Worm (Caenorhabditis elegans) whole organism, late embryonic: ENCODE results near the gene str-4.

Experiments
- ama-1 ChIP-seq: fragments of 150-350 bp; optimal IDR thresholded peaks from 2 replicates; lab custom pipeline; 2014
- ceh-2 ChIP-seq: sonication (generic microtip); optimal IDR thresholded peaks from 2 replicates; lab custom pipeline; 2016; ENCODE audit warnings: missing genotype, missing genetic modification characterization, missing compliant biosample characterization
- dmd-4 ChIP-seq: sonication (generic microtip); optimal IDR thresholded peaks from 2 replicates; lab custom pipeline; 2016; ENCODE audit warnings: borderline replicate concordance, missing genetic modification characterization, missing compliant biosample characterization
- dve-1 ChIP-seq: sonication (generic microtip); optimal IDR thresholded peaks from 2 replicates; lab custom pipeline; 2017; ENCODE audit warnings: antibody characterized with exemption, mild to moderate bottlenecking, missing genetic modification characterization, missing compliant biosample characterization
- hlh-15 ChIP-seq: sonication (generic microtip); optimal IDR thresholded peaks from 2 replicates; lab custom pipeline; 2016; ENCODE audit warnings: missing genetic modification characterization, missing compliant biosample characterization
- lim-6 ChIP-seq: sonication (generic microtip); optimal IDR thresholded peaks from 2 replicates; lab custom pipeline; 2016; ENCODE audit warnings: missing genetic modification characterization, missing compliant biosample characterization
- mec-3 ChIP-seq: sonication (generic microtip); optimal IDR thresholded peaks from 2 replicates; lab custom pipeline; 2016; ENCODE audit warnings: borderline replicate concordance, missing genetic modification characterization, missing compliant biosample characterization
- nfya-1 ChIP-seq: sonication (generic microtip); optimal IDR thresholded peaks from 2 replicates; lab custom pipeline; 2017; ENCODE audit warnings: missing genetic modification characterization, mild to moderate bottlenecking, missing compliant biosample characterization, antibody characterized with exemption, moderate library complexity
- nhr-11 ChIP-seq: fragments of 150-350 bp; optimal IDR thresholded peaks from 2 replicates; lab custom pipeline; 2014; ENCODE audit warnings: missing biosample characterization, missing genetic modification characterization
- npax-4 ChIP-seq: sonication (generic microtip); optimal IDR thresholded peaks from 2 replicates; lab custom pipeline; 2016; ENCODE audit warnings: missing genetic modification characterization, missing compliant biosample characterization
- pha-4 ChIP-seq: fragments of 150-350 bp; optimal IDR thresholded peaks from 2 replicates; lab custom pipeline; 2018; ENCODE audit warnings: missing biosample characterization, missing genetic modification reagents, missing genetic modification characterization
- syd-9 ChIP-seq: sonication (generic microtip); optimal IDR thresholded peaks from 2 replicates; lab custom pipeline; 2016; ENCODE audit warnings: mild to moderate bottlenecking, missing genetic modification characterization, moderate library complexity, missing compliant biosample characterization
- tbx-2 ChIP-seq: sonication (generic microtip); optimal IDR thresholded peaks from 2 replicates; lab custom pipeline; 2016; ENCODE audit warnings: missing genetic modification characterization, missing compliant biosample characterization

DNA sequence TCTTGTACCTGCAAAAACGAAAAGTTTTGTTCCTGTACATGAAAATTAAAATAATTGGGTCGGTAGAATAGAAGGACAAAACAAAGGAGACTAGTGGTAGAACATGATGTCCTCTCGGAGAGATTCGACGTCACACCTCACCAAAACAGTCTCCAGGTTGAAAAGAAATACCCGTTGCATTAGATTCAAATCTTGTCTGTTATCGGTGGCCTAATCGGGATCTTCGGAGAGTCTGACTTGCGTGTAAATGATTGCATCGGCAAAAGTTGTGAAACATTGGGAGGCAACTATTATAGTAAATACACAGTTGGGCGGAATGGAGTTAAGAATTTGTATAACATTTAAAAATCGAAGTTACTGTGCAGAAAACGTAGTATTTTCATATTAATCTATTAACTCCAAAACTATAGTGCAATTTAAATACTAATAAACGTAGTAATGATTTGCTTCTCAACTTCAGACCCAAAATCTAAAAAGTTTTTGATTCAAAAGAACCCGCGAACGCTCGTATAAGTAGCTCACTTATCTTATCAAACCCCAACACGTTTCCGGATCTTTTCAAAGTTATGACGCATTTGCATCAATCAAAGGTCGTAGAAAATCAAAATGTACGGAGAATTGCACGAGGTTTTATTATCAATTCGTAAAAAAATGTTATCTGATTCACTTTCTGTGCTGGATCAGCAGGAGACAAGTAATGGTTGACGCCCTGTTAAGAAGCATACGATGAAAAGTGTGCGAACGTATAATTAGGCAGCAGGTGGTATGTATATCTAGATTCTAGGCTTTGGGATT lies 6.0 kb downstream of the str-4 start, which contains the start of gene nhr-168:
- no peak for TF ChIP-seq pha-4 (tag; lab: Kevin White, UChicago)
- no peak for TF ChIP-seq dve-1 (tag; lab: Kevin White, UChicago)
- TF ChIP-seq tbx-2 (tag; lab: Kevin White, UChicago) = no peak
- no peak for TF ChIP-seq lim-6
- TF ChIP-seq nhr-11 = no peak
- no peak for TF ChIP-seq dmd-4
- no peak for TF ChIP-seq nfya-1 (tag; lab: Kevin White, UChicago)
- no peak for TF ChIP-seq mec-3 (tag; lab: Kevin White, UChicago)
- TF ChIP-seq syd-9 = no peak
- no peak for TF ChIP-seq hlh-15 (tag; lab: Kevin White, UChicago)
- no peak for TF ChIP-seq ama-1 (lab: Kevin White, UChicago)
- TF ChIP-seq ceh-2 (tag; lab: Kevin White, UChicago) = no peak
- no peak for TF ChIP-seq npax-4 (tag; lab: Kevin White, UChicago)
